Worm (Caenorhabditis elegans) whole organism, L3 larva: ENCODE data around the gene col-126.

Source experiments
- R02D3.7 ChIP-seq: fragments of 150-350 bp; optimal IDR thresholded peaks from 2 replicates; lab custom pipeline; 2014; ENCODE audit warnings: missing biosample characterization, missing genetic modification characterization
- unc-62 ChIP-seq: fragments of 150-350 bp; sonication (generic microtip); optimal IDR thresholded peaks from 4 replicates; lab custom pipeline; 2014; ENCODE audit warnings: missing biosample characterization, missing genetic modification reagents, missing genetic modification characterization

DNA sequence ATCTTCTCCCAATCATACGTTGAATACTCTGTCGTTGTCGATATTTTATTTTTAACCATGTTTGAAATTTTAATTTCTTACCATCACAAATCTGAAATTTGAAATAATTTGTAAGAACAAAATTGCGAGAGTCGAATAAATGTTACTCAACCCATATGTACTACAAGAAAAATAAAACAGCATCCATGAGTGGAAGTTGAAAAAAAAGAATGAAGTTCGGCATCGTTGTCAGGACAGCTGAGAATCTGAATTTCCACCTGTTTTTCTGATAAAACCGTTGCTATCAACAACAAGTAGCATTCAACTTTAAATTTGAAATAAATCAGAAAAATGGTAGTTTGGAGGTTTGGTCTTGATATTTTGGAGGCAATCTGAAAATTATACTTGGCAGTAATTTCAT, 39.3 kb upstream of the col-126 start, which contains the start of gene C29F4.3:
- TF ChIP-seq unc-62 (GFP tag; lab: Kevin White, UChicago) = no peak
- TF ChIP-seq R02D3.7 = no peak
